Worm (Caenorhabditis elegans): ENCODE data around the gene rde-4.

DNA sequence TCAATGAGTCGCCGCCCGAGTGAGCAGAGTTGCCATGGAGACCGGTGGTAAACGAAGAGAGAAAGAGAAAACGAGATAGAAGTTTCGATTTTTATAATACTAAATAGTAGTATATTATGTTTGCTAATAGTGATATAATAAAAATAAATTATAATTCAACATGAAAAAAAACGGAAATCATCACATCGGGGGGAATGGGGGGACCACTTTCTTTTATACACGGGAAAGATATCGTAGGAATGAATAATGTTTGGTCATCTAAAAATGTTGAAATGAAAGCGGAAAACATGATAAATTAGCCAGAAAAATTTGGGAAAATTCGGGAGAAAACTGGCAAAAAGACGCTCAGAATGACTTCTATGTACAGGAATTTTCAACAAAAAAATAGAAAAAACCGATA lies 43.2 kb upstream of the rde-4 start, which contains the start of gene bbs-5:
- TF ChIP-seq ama-1 (optimal IDR thresholded peaks at IDR 0.05) (no peak), ceh-13 (GFP tag; optimal IDR thresholded peaks at IDR 0.05) (no peak), aly-1 (tag; optimal IDR thresholded peaks at IDR 0.05) (no peak), hmg-4 (GFP tag; optimal IDR thresholded peaks at IDR 0.05) (no peak), sea-1 (GFP tag; conservative IDR thresholded peaks at IDR 0.05) (no peak), flt-1 (GFP tag; IDR thresholded peaks at IDR 0.05) (no peak), scrt-1 (GFP tag; IDR thresholded peaks at IDR 0.05) (no peak), hnd-1 (tag; optimal IDR thresholded peaks at IDR 0.05) (no peak), ceh-36 (tag; optimal IDR thresholded peaks at IDR 0.05) (no peak), B0310.2 (tag; optimal IDR thresholded peaks at IDR 0.05) (no peak), hmbx-1 (tag; optimal IDR thresholded peaks at IDR 0.05) (no peak), pes-1 (GFP tag; IDR thresholded peaks at IDR 0.05) (no peak), ets-7 (tag; optimal IDR thresholded peaks at IDR 0.05) (no peak)

Data from whole organism, early embryonic.